Worm (Caenorhabditis elegans) whole organism, L3 larva: ENCODE measurements around the gene C44B7.11.

ENCODE experiments used
- R02D3.7 ChIP-seq: fragments of 150-350 bp; optimal IDR thresholded peaks from 2 replicates; lab custom pipeline; 2014; ENCODE audit warnings: missing biosample characterization, missing genetic modification characterization
- ZK546.5 ChIP-seq: sonication (generic microtip); optimal IDR thresholded peaks from 2 replicates; lab custom pipeline; 2017; ENCODE audit warnings: missing biosample characterization, missing genetic modification characterization
- aly-2 ChIP-seq: fragments of 150-350 bp; optimal IDR thresholded peaks from 2 replicates; lab custom pipeline; 2014; ENCODE audit warnings: missing biosample characterization, missing genetic modification characterization
- ceh-28 ChIP-seq: fragments of 150-350 bp; optimal IDR thresholded peaks from 2 replicates; lab custom pipeline; 2014; ENCODE audit warnings: missing biosample characterization, missing genetic modification reagents, missing genetic modification characterization
- ceh-82 ChIP-seq: fragments of 150-350 bp; optimal IDR thresholded peaks from 2 replicates; lab custom pipeline; 2014; ENCODE audit warnings: missing biosample characterization, missing genetic modification characterization
- ceh-9 ChIP-seq: sonication (generic microtip); optimal IDR thresholded peaks from 2 replicates; lab custom pipeline; 2018; ENCODE audit warnings: missing biosample characterization, missing genetic modification characterization
- daf-12 ChIP-seq: fragments of 150-350 bp; optimal IDR thresholded peaks from 2 replicates; lab custom pipeline; 2014; ENCODE audit warnings: missing biosample characterization, missing genetic modification reagents, missing genetic modification characterization
- egl-27 ChIP-seq: sonication (generic microtip); optimal IDR thresholded peaks from 4 replicates; lab custom pipeline; 2017; ENCODE audit warnings: missing biosample characterization, missing genetic modification reagents, missing genetic modification characterization
- egl-5 ChIP-seq: fragments of 150-350 bp; optimal IDR thresholded peaks from 2 replicates; lab custom pipeline; 2017; ENCODE audit warnings: missing biosample characterization, missing genetic modification reagents, missing genetic modification characterization, inconsistent platforms
- elt-1 ChIP-seq: fragments of 150-350 bp; optimal IDR thresholded peaks from 2 replicates; lab custom pipeline; 2014; ENCODE audit warnings: missing biosample characterization, missing genetic modification characterization
- elt-2 ChIP-seq: sonication (generic microtip); optimal IDR thresholded peaks from 2 replicates; lab custom pipeline; 2016; ENCODE audit warnings: missing genetic modification reagents, mild to moderate bottlenecking, missing genetic modification characterization, missing compliant biosample characterization
- elt-3 ChIP-seq, 3 experiments: fragments of 150-350 bp in 1 of 3; sonication (generic microtip) in 2 of 3; optimal IDR thresholded peaks; 2 replicates in 2 of 3; 4 replicates in 1 of 3; lab custom pipeline; 2014 to 2017; ENCODE audit warnings: missing biosample characterization in 3 of 3, missing genetic modification characterization in 3 of 3
- eor-1 ChIP-seq, 2 experiments: fragments of 150-350 bp; optimal IDR thresholded peaks; 2 replicates each; lab custom pipeline; 2014 to 2018; ENCODE audit warnings: missing biosample characterization in 2 of 2, missing genetic modification characterization in 2 of 2
- fkh-2 ChIP-seq: fragments of 150-350 bp; optimal IDR thresholded peaks from 2 replicates; lab custom pipeline; 2014; ENCODE audit warnings: missing biosample characterization, missing genetic modification reagents, missing genetic modification characterization
- fos-1 ChIP-seq: fragments of 150-350 bp; optimal IDR thresholded peaks from 2 replicates; lab custom pipeline; 2014; ENCODE audit warnings: missing biosample characterization, missing genetic modification characterization
- hmg-11 ChIP-seq: sonication (generic microtip); optimal IDR thresholded peaks from 2 replicates; lab custom pipeline; 2016; ENCODE audit warnings: missing genetic modification characterization, missing compliant biosample characterization
- jun-1 ChIP-seq: fragments of 150-350 bp; optimal IDR thresholded peaks from 2 replicates; lab custom pipeline; 2014; ENCODE audit warnings: missing biosample characterization, missing genetic modification reagents, missing genetic modification characterization
- lin-15B ChIP-seq: fragments of 150-350 bp; optimal IDR thresholded peaks from 2 replicates; lab custom pipeline; 2014; ENCODE audit warnings: missing biosample characterization, missing genetic modification characterization
- lin-39 ChIP-seq: fragments of 150-350 bp; optimal IDR thresholded peaks from 2 replicates; lab custom pipeline; 2018; ENCODE audit warnings: missing biosample characterization, missing genetic modification reagents, missing genetic modification characterization
- lsy-12 ChIP-seq: sonication (generic microtip); optimal IDR thresholded peaks from 2 replicates; lab custom pipeline; 2016; ENCODE audit warnings: mild to moderate bottlenecking, missing genetic modification characterization, missing compliant biosample characterization
- mdl-1 ChIP-seq: fragments of 150-350 bp; optimal IDR thresholded peaks from 2 replicates; lab custom pipeline; 2014; ENCODE audit warnings: missing biosample characterization, missing genetic modification characterization
- mml-1 ChIP-seq: fragments of 150-350 bp; sonication (generic microtip); optimal IDR thresholded peaks from 3 replicates; lab custom pipeline; 2014; ENCODE audit warnings: missing biosample characterization, missing genetic modification characterization
- nfya-1 ChIP-seq: sonication (generic microtip); optimal IDR thresholded peaks from 2 replicates; lab custom pipeline; 2017; ENCODE audit warnings: missing genetic modification characterization, mild to moderate bottlenecking, missing compliant biosample characterization, antibody characterized with exemption, moderate library complexity; ENCODE audit not compliant: insufficient read depth
- nhr-12 ChIP-seq: fragments of 150-350 bp; optimal IDR thresholded peaks from 2 replicates; lab custom pipeline; 2014; ENCODE audit warnings: missing biosample characterization, missing genetic modification characterization
- nhr-23 ChIP-seq: fragments of 150-350 bp; optimal IDR thresholded peaks from 2 replicates; lab custom pipeline; 2014; ENCODE audit warnings: missing biosample characterization, missing genetic modification reagents, missing genetic modification characterization
- nhr-25 ChIP-seq: sonication (generic microtip); optimal IDR thresholded peaks from 2 replicates; lab custom pipeline; 2017; ENCODE audit warnings: missing biosample characterization, missing genetic modification characterization
- nhr-28 ChIP-seq: fragments of 150-350 bp; optimal IDR thresholded peaks from 2 replicates; lab custom pipeline; 2014; ENCODE audit warnings: missing biosample characterization, missing genetic modification characterization
- nhr-43 ChIP-seq: sonication (generic microtip); optimal IDR thresholded peaks from 2 replicates; lab custom pipeline; 2016; ENCODE audit warnings: mild to moderate bottlenecking, missing genetic modification characterization, missing compliant biosample characterization; ENCODE audit not compliant: poor library complexity, severe bottlenecking
- nhr-76 ChIP-seq: fragments of 150-350 bp; sonication (generic microtip); optimal IDR thresholded peaks from 5 replicates; lab custom pipeline; 2014; ENCODE audit warnings: missing biosample characterization, missing genetic modification characterization
- nhr-77 ChIP-seq: fragments of 150-350 bp; optimal IDR thresholded peaks from 2 replicates; lab custom pipeline; 2014; ENCODE audit warnings: missing biosample characterization, missing genetic modification characterization
- pha-4 ChIP-seq: fragments of 150-350 bp; optimal IDR thresholded peaks from 2 replicates; lab custom pipeline; 2014; ENCODE audit warnings: missing biosample characterization, missing genetic modification reagents, missing genetic modification characterization
- pqm-1 ChIP-seq: fragments of 150-350 bp; optimal IDR thresholded peaks from 2 replicates; lab custom pipeline; 2017; ENCODE audit warnings: missing biosample characterization, missing genetic modification characterization, inconsistent platforms
- skn-1 ChIP-seq: fragments of 150-350 bp; optimal IDR thresholded peaks from 2 replicates; lab custom pipeline; 2014; ENCODE audit warnings: missing biosample characterization, missing genetic modification characterization
- snpc-4 ChIP-seq: fragments of 150-350 bp; optimal IDR thresholded peaks from 2 replicates; lab custom pipeline; 2014; ENCODE audit warnings: missing biosample characterization, missing genetic modification characterization
- tbx-2 ChIP-seq: sonication (generic microtip); optimal IDR thresholded peaks from 2 replicates; lab custom pipeline; 2016; ENCODE audit warnings: mild to moderate bottlenecking, missing genetic modification characterization, missing compliant biosample characterization
- unc-39 ChIP-seq: sonication (generic microtip); optimal IDR thresholded peaks from 4 replicates; lab custom pipeline; 2017; ENCODE audit warnings: missing biosample characterization, missing genetic modification characterization
- unc-62 ChIP-seq: fragments of 150-350 bp; sonication (generic microtip); optimal IDR thresholded peaks from 4 replicates; lab custom pipeline; 2014; ENCODE audit warnings: missing biosample characterization, missing genetic modification reagents, missing genetic modification characterization
- zag-1 ChIP-seq: fragments of 150-350 bp; optimal IDR thresholded peaks from 2 replicates; lab custom pipeline; 2014; ENCODE audit warnings: missing biosample characterization, missing genetic modification characterization
- ztf-11 ChIP-seq: fragments of 150-350 bp; optimal IDR thresholded peaks from 2 replicates; lab custom pipeline; 2014; ENCODE audit warnings: missing biosample characterization, missing genetic modification characterization
- ztf-4 ChIP-seq: fragments of 150-350 bp; optimal IDR thresholded peaks from 2 replicates; lab custom pipeline; 2014; ENCODE audit warnings: missing biosample characterization, missing genetic modification characterization

The C44B7.11 gene

ce11 chrII:6849308-6849707, 48.0 kb downstream of the C44B7.11 start:
- TF ChIP-seq ztf-4 (tag; lab: Kevin White, UChicago) (no peak), elt-3 (tag; optimal IDR thresholded peaks at IDR 0.05; lab: Kevin White, UChicago) (peak; percentile 52 to 69 (median 56)), ceh-28 (tag; lab: Kevin White, UChicago) (no peak), pha-4 (no peak), daf-12 (tag; lab: Kevin White, UChicago) (no peak), lin-15B (no peak), lin-39 (tag; lab: Kevin White, UChicago) (peak; percentile 27), eor-1 (tag; optimal IDR thresholded peaks at IDR 0.05; lab: Kevin White, UChicago) (no peak), fkh-2 (tag; lab: Kevin White, UChicago) (no peak), elt-1 (tag; lab: Kevin White, UChicago) (no peak), nhr-43 (tag; lab: Kevin White, UChicago) (peak; percentile 97), unc-39 (no peak), ZK546.5 (tag; lab: Kevin White, UChicago) (no peak), ceh-82 (no peak), unc-62 (peak; percentile 86), zag-1 (tag; lab: Kevin White, UChicago) (no peak), snpc-4 (tag; lab: Kevin White, UChicago) (peak; percentile 7), aly-2 (no peak), R02D3.7 (tag; lab: Kevin White, UChicago) (peak; percentile 34), nhr-76 (tag; lab: Kevin White, UChicago) (no peak), tbx-2 (tag; lab: Kevin White, UChicago) (peak; percentile 42), jun-1 (tag; lab: Kevin White, UChicago) (peak; percentile 51), mdl-1 (tag; lab: Kevin White, UChicago) (peak; percentile 59), nfya-1 (tag; lab: Kevin White, UChicago) (peak; percentile 40), egl-27 (peak; percentile 94), mml-1 (tag; lab: Kevin White, UChicago) (no peak), nhr-28 (tag; lab: Kevin White, UChicago) (no peak), skn-1 (tag; lab: Kevin White, UChicago) (no peak), lsy-12 (tag; lab: Kevin White, UChicago) (peak; percentile 28), nhr-77 (tag; lab: Kevin White, UChicago) (no peak), nhr-12 (no peak), ceh-9 (tag; lab: Kevin White, UChicago) (no peak), egl-5 (peak; percentile 38), hmg-11 (tag; lab: Kevin White, UChicago) (no peak), ztf-11 (tag; lab: Kevin White, UChicago) (no peak), fos-1 (no peak), nhr-25 (tag; lab: Kevin White, UChicago) (peak; percentile 85), nhr-23 (peak; percentile 93)

- TF ChIP-seq ceh-28 (tag; lab: Kevin White, UChicago) (peak; percentile 34), elt-3 (tag; optimal IDR thresholded peaks at IDR 0.05; lab: Kevin White, UChicago) (peak in 2 of 3 experiments; percentile 7 to 33), ztf-11 (tag; lab: Kevin White, UChicago) (no peak), eor-1 (tag; optimal IDR thresholded peaks at IDR 0.05; lab: Kevin White, UChicago) (no peak), nhr-23 (peak; percentile 84), nhr-25 (tag; lab: Kevin White, UChicago) (peak; percentile 66), egl-27 (peak; percentile 61), nhr-43 (tag; lab: Kevin White, UChicago) (peak; percentile 81), unc-62 (no peak), egl-5 (no peak), jun-1 (tag; lab: Kevin White, UChicago) (peak; percentile 90), elt-1 (tag; lab: Kevin White, UChicago) (no peak), mml-1 (tag; lab: Kevin White, UChicago) (no peak), R02D3.7 (tag; lab: Kevin White, UChicago) (peak; percentile 64), skn-1 (tag; lab: Kevin White, UChicago) (no peak), nfya-1 (tag; lab: Kevin White, UChicago) (peak; percentile 30), elt-2 (peak; percentile 53), aly-2 (peak; percentile 55), mdl-1 (tag; lab: Kevin White, UChicago) (peak; percentile 22), nhr-76 (tag; lab: Kevin White, UChicago) (no peak), pha-4 (peak; percentile 78), pqm-1 (tag; lab: Kevin White, UChicago) (peak; percentile 27)
These were observed 49.4 kb downstream of the C44B7.11 start, which contains the start of gene tbc-6 for ce11 chrII:6847917-6848379. Gene tbc-6, plus strand, starts transcription at chrII:6848124.
